Worm (Caenorhabditis elegans) whole organism, late embryonic: ENCODE results near the gene fbxb-20.

ENCODE experiments used
- C38D4.7 ChIP-seq: fragments of 200-800 bp; sonication (Bioruptor generic); optimal IDR thresholded peaks from 2 replicates; lab custom pipeline; 2018; ENCODE audit warnings: mild to moderate bottlenecking, missing genetic modification characterization, moderate library complexity, missing compliant biosample characterization
- fkh-10 ChIP-seq: fragments of 150-350 bp; optimal IDR thresholded peaks from 2 replicates; lab custom pipeline; 2014; ENCODE audit warnings: missing biosample characterization, missing genetic modification reagents, missing genetic modification characterization

ce11 chrII:1676088-1676487 is 25.7 kb upstream of the fbxb-20 start, which contains the start of gene fbxb-17:
- TF ChIP-seq fkh-10 (GFP tag; lab: Kevin White, UChicago) (no peak), C38D4.7 (GFP tag; lab: Kevin White, UChicago) (no peak)
